Worm (Caenorhabditis elegans): ENCODE results near the gene zmp-3.
A peak's percentile ranks its signal among the peaks of the same experiment; 100 is the strongest.

Gene zmp-3

ce11 chrV:2920125-2920524 lies 10.7 kb upstream of the zmp-3 start:
- no peak for TF ChIP-seq him-1 (tag; optimal IDR thresholded peaks at IDR 0.05)
- TF ChIP-seq dao-5 (tag; optimal IDR thresholded peaks at IDR 0.05): no peak
- TF ChIP-seq W03F9.2 (tag; optimal IDR thresholded peaks at IDR 0.05): no peak

- TF ChIP-seq W03F9.2 (tag; optimal IDR thresholded peaks at IDR 0.05) (no peak), dao-5 (tag; optimal IDR thresholded peaks at IDR 0.05) (no peak), him-1 (tag; optimal IDR thresholded peaks at IDR 0.05) (no peak)
Observed at ce11 chrV:2913948-2914347, 4.5 kb upstream of the zmp-3 start, which contains the start of gene srh-146. TSS of gene srh-146 (plus strand) at chrV:2914248.

ce11 chrV:2912901-2913300 lies 3.5 kb upstream of the zmp-3 start, which contains the start of gene C31B8.9:
TSS of gene C31B8.9 (minus strand) at chrV:2913001.
- TF ChIP-seq him-1 (tag; optimal IDR thresholded peaks at IDR 0.05): no peak
- TF ChIP-seq dao-5 (tag; optimal IDR thresholded peaks at IDR 0.05): no peak
- no peak for TF ChIP-seq W03F9.2 (tag; optimal IDR thresholded peaks at IDR 0.05)

- no peak for TF ChIP-seq W03F9.2 (tag; optimal IDR thresholded peaks at IDR 0.05)
- no peak for TF ChIP-seq dao-5 (tag; optimal IDR thresholded peaks at IDR 0.05)
- no peak for TF ChIP-seq him-1 (tag; optimal IDR thresholded peaks at IDR 0.05)
Observed at ce11 chrV:2903227-2903626, 6.2 kb downstream of the zmp-3 start, which contains the start of gene C31B8.7. TSS of gene C31B8.7 (minus strand) at chrV:2903327.

ce11 chrV:2899867-2900266 lies 9.6 kb downstream of the zmp-3 start, which contains the start of gene str-46:
TSS of gene str-46 (minus strand) at chrV:2899967.
- TF ChIP-seq dao-5 (tag; optimal IDR thresholded peaks at IDR 0.05) (no peak), him-1 (tag; optimal IDR thresholded peaks at IDR 0.05) (no peak), W03F9.2 (tag; optimal IDR thresholded peaks at IDR 0.05) (no peak)

- TF ChIP-seq dao-5 (tag; optimal IDR thresholded peaks at IDR 0.05): no peak
- TF ChIP-seq W03F9.2 (tag; optimal IDR thresholded peaks at IDR 0.05): peak; percentile 29
Observed at ce11 chrV:2896198-2896660, 13.2 kb downstream of the zmp-3 start, which contains the start of gene pals-32. TSS of gene pals-32 (plus strand) at chrV:2896610.

ce11 chrV:2892976-2893375 lies 16.4 kb downstream of the zmp-3 start, which contains the start of gene srh-127:
TSS of gene srh-127 (plus strand) at chrV:2893276.
- no peak for TF ChIP-seq W03F9.2 (tag; optimal IDR thresholded peaks at IDR 0.05)
- TF ChIP-seq him-1 (tag; optimal IDR thresholded peaks at IDR 0.05): no peak

- TF ChIP-seq him-1 (tag; optimal IDR thresholded peaks at IDR 0.05) (no peak), dao-5 (tag; optimal IDR thresholded peaks at IDR 0.05) (no peak), W03F9.2 (tag; optimal IDR thresholded peaks at IDR 0.05) (no peak)
Observed at ce11 chrV:2891927-2892326, 17.5 kb downstream of the zmp-3 start, which contains the start of gene F37B4.15. TSS of gene F37B4.15 (plus strand) at chrV:2892227.

ce11 chrV:2888681-2889080 lies 20.7 kb downstream of the zmp-3 start, which contains the start of gene srw-4:
TSS of gene srw-4 (minus strand) at chrV:2888781.
- no peak for TF ChIP-seq him-1 (tag; optimal IDR thresholded peaks at IDR 0.05)
- TF ChIP-seq W03F9.2 (tag; optimal IDR thresholded peaks at IDR 0.05): no peak
- no peak for TF ChIP-seq dao-5 (tag; optimal IDR thresholded peaks at IDR 0.05)

- TF ChIP-seq him-1 (tag; optimal IDR thresholded peaks at IDR 0.05) (no peak), dao-5 (tag; optimal IDR thresholded peaks at IDR 0.05) (no peak), W03F9.2 (tag; optimal IDR thresholded peaks at IDR 0.05) (no peak)
Observed at ce11 chrV:2888265-2888664, 21.2 kb downstream of the zmp-3 start.

ce11 chrV:2884411-2884810 lies 25.0 kb downstream of the zmp-3 start, which contains the start of gene sre-24:
TSS of gene sre-24 (plus strand) at chrV:2884711.
- no peak for TF ChIP-seq dao-5 (tag; optimal IDR thresholded peaks at IDR 0.05)
- TF ChIP-seq W03F9.2 (tag; optimal IDR thresholded peaks at IDR 0.05): no peak
- no peak for TF ChIP-seq him-1 (tag; optimal IDR thresholded peaks at IDR 0.05)

- TF ChIP-seq W03F9.2 (tag; optimal IDR thresholded peaks at IDR 0.05): no peak
- TF ChIP-seq dao-5 (tag; optimal IDR thresholded peaks at IDR 0.05): no peak
- no peak for TF ChIP-seq him-1 (tag; optimal IDR thresholded peaks at IDR 0.05)
Observed at ce11 chrV:2883097-2883496, 26.3 kb downstream of the zmp-3 start.

- TF ChIP-seq dao-5 (tag; optimal IDR thresholded peaks at IDR 0.05): no peak
- TF ChIP-seq W03F9.2 (tag; optimal IDR thresholded peaks at IDR 0.05): no peak
- no peak for TF ChIP-seq him-1 (tag; optimal IDR thresholded peaks at IDR 0.05)
Observed at ce11 chrV:2881565-2881964, 27.9 kb downstream of the zmp-3 start.

ce11 chrV:2881016-2881415 lies 28.4 kb downstream of the zmp-3 start, which contains the start of gene ifc-1:
TSS of gene ifc-1 (plus strand) at chrV:2881393.
- TF ChIP-seq dao-5 (tag; optimal IDR thresholded peaks at IDR 0.05) (no peak), him-1 (tag; optimal IDR thresholded peaks at IDR 0.05) (no peak), W03F9.2 (tag; optimal IDR thresholded peaks at IDR 0.05) (no peak)

- TF ChIP-seq W03F9.2 (tag; optimal IDR thresholded peaks at IDR 0.05): no peak
- no peak for TF ChIP-seq dao-5 (tag; optimal IDR thresholded peaks at IDR 0.05)
- no peak for TF ChIP-seq him-1 (tag; optimal IDR thresholded peaks at IDR 0.05)
Observed at ce11 chrV:2880356-2880755, 29.1 kb downstream of the zmp-3 start.
